Fruit fly (Drosophila melanogaster): Measurements from ENCODE around the gene ush.

ush gene

dm6 chr2L:481757-482450 lies 5.9 kb downstream of the ush start (continued):
- TF ChIP-seq sens-2 (GFP tag; IDR thresholded peaks at IDR 0.05) (no peak), CG11560 (tag; IDR thresholded peaks at IDR 0.05) (no peak), wek (GFP tag; optimal IDR thresholded peaks at IDR 0.05) (no peak), CG15479 (GFP tag; optimal IDR thresholded peaks at IDR 0.05) (no peak), CG16813 (GFP tag; IDR thresholded peaks at IDR 0.05; ENCODE audit: partially characterized antibody) (no peak), CG4820 (GFP tag; optimal IDR thresholded peaks at IDR 0.05) (peak; percentile 51), CG5180 (GFP tag; optimal IDR thresholded peaks at IDR 0.05) (peak; percentile 48), CG10366 (GFP tag; IDR thresholded peaks at IDR 0.05) (no peak), CG13287 (GFP tag; IDR thresholded peaks at IDR 0.05; ENCODE audit: partially characterized antibody) (no peak), Trl (optimal IDR thresholded peaks at IDR 0.05) (no peak), Trl (GFP tag; optimal IDR thresholded peaks at IDR 0.05) (peak; percentile 56), CG18619 (GFP tag; optimal IDR thresholded peaks at IDR 0.05) (peak; percentile 88), odd (GFP tag; optimal IDR thresholded peaks at IDR 0.05) (peak; percentile 57), nmo (GFP tag; optimal IDR thresholded peaks at IDR 0.05) (peak; percentile 63), CG31365 (tag; optimal IDR thresholded peaks at IDR 0.05) (peak; percentile 26), Lhr (GFP tag; optimal IDR thresholded peaks at IDR 0.05) (no peak), lola (GFP tag; optimal IDR thresholded peaks at IDR 0.05) (no peak), Dfd (GFP tag; optimal IDR thresholded peaks at IDR 0.05) (no peak), CG34376 (GFP tag; optimal IDR thresholded peaks at IDR 0.05) (peak; percentile 57), Fer2 (tag; optimal IDR thresholded peaks at IDR 0.05) (peak; percentile 9), CG31441 (GFP tag; IDR thresholded peaks at IDR 0.05) (no peak), BtbVII (GFP tag; optimal IDR thresholded peaks at IDR 0.05) (peak; percentile 84), crol (GFP tag; IDR thresholded peaks at IDR 0.05) (no peak), CG15696 (tag; optimal IDR thresholded peaks at IDR 0.05) (no peak), CG10543 (GFP tag; optimal IDR thresholded peaks at IDR 0.05) (no peak), CG12104 (GFP tag; optimal IDR thresholded peaks at IDR 0.05) (peak; percentile 72), Dbx (GFP tag; IDR thresholded peaks at IDR 0.05) (no peak), CG2889 (GFP tag; IDR thresholded peaks at IDR 0.05) (no peak), slou (GFP tag; optimal IDR thresholded peaks at IDR 0.05) (peak; percentile 80), Chrac-16 (GFP tag; optimal IDR thresholded peaks at IDR 0.05) (peak; percentile 58), ase (GFP tag; IDR thresholded peaks at IDR 0.05) (no peak), CG10321 (GFP tag; IDR thresholded peaks at IDR 0.05) (no peak), CG8290 (GFP tag; optimal IDR thresholded peaks at IDR 0.05) (no peak), CG8290 (tag; optimal IDR thresholded peaks at IDR 0.05) (peak in 1 of 2 experiments; percentile 83), CG13775 (GFP tag; optimal IDR thresholded peaks at IDR 0.05) (peak; percentile 78), B-H1 (GFP tag; IDR thresholded peaks at IDR 0.05) (no peak), Rfx (GFP tag; IDR thresholded peaks at IDR 0.05) (no peak), mld (GFP tag; IDR thresholded peaks at IDR 0.05; ENCODE audit: partially characterized antibody) (no peak), CG11456 (GFP tag; IDR thresholded peaks at IDR 0.05) (no peak), gce (GFP tag; IDR thresholded peaks at IDR 0.05) (no peak), HLH4C (GFP tag; IDR thresholded peaks at IDR 0.05; ENCODE audit: partially characterized antibody) (no peak), B-H2 (GFP tag; optimal IDR thresholded peaks at IDR 0.05) (peak; percentile 44), CkIIα-i1 (GFP tag; IDR thresholded peaks at IDR 0.05) (no peak), CG17186 (GFP tag; optimal IDR thresholded peaks at IDR 0.05) (no peak), CG11695 (GFP tag; IDR thresholded peaks at IDR 0.05) (no peak), tin (GFP tag; optimal IDR thresholded peaks at IDR 0.05) (peak; percentile 63), MBD-R2 (GFP tag; IDR thresholded peaks at IDR 0.05) (no peak), chn (GFP tag; optimal IDR thresholded peaks at IDR 0.05) (no peak), org-1 (GFP tag; optimal IDR thresholded peaks at IDR 0.05) (peak; percentile 80), cas (GFP tag; IDR thresholded peaks at IDR 0.05) (no peak), cato (GFP tag; optimal IDR thresholded peaks at IDR 0.05; ENCODE audit: borderline replicate concordance) (no peak)

Measured in whole organism, embryonic.